Worm (Caenorhabditis elegans) whole organism, L4 larva: ENCODE data around the gene JC8.7.

Experiments used
- F37D6.2 ChIP-seq: sonication (generic microtip); optimal IDR thresholded peaks from 2 replicates; lab custom pipeline; 2016; ENCODE audit warnings: mild to moderate bottlenecking, missing genetic modification characterization, missing compliant biosample characterization
- T20F7.1 ChIP-seq: fragments of 200-800 bp; sonication (Bioruptor generic); optimal IDR thresholded peaks from 2 replicates; lab custom pipeline; 2018; ENCODE audit warnings: mild to moderate bottlenecking, missing genetic modification characterization, missing compliant biosample characterization
- T26A8.4 ChIP-seq: fragments of 200-800 bp; sonication (Bioruptor generic); IDR thresholded peaks from 2 replicates; pipeline ENCODE4 v1.3.6; 2022; ENCODE audit warnings: missing genetic modification characterization, missing compliant biosample characterization
- ZK546.5 ChIP-seq, 2 experiments: sonication (generic microtip); optimal IDR thresholded peaks; 2 replicates each; lab custom pipeline; 2017; ENCODE audit warnings: missing biosample characterization in 2 of 2, missing genetic modification characterization in 2 of 2
- aha-1 ChIP-seq: fragments of 150-350 bp; peaks from one replicate; lab custom pipeline; 2014; ENCODE audit warnings: missing biosample characterization, missing genetic modification characterization
- arid-1 ChIP-seq: fragments of 200-800 bp; sonication (Bioruptor generic); conservative IDR thresholded peaks from 2 replicates; pipeline ENCODE4 v1.3.6; 2022; ENCODE audit warnings: missing genetic modification reagents, missing genetic modification characterization, missing compliant biosample characterization
- attf-4 ChIP-seq: sonication (generic microtip); optimal IDR thresholded peaks from 3 replicates; lab custom pipeline; 2017; ENCODE audit warnings: missing biosample characterization, missing genetic modification characterization
- ceh-20 ChIP-seq: fragments of 200-800 bp; sonication (Bioruptor generic); IDR thresholded peaks from 2 replicates; pipeline ENCODE4 v1.3.6; 2022; ENCODE audit warnings: missing genetic modification reagents, missing genetic modification characterization, missing compliant biosample characterization
- ceh-28 ChIP-seq: fragments of 150-350 bp; optimal IDR thresholded peaks from 2 replicates; lab custom pipeline; 2014; ENCODE audit warnings: missing biosample characterization, missing genetic modification reagents, missing genetic modification characterization
- ceh-62 ChIP-seq: sonication (generic microtip); optimal IDR thresholded peaks from 2 replicates; lab custom pipeline; 2017; ENCODE audit warnings: missing biosample characterization, missing genetic modification characterization
- cey-2 ChIP-seq: sonication (generic microtip); optimal IDR thresholded peaks from 3 replicates; lab custom pipeline; 2017; ENCODE audit warnings: missing genetic modification characterization, mild to moderate bottlenecking, missing compliant biosample characterization, antibody characterized with exemption, borderline replicate concordance; ENCODE audit not compliant: insufficient read depth
- daf-16 ChIP-seq, 3 experiments: sonication (generic microtip); optimal IDR thresholded peaks; 2 replicates each; lab custom pipeline; 2016 to 2017; ENCODE audit warnings: missing genetic modification characterization in 3 of 3, missing genetic modification reagents in 3 of 3, mild to moderate bottlenecking in 2 of 3, missing compliant biosample characterization in 2 of 3, missing biosample characterization in 1 of 3, moderate library complexity in 1 of 3
- daf-8 ChIP-seq: fragments of 200-800 bp; sonication (Bioruptor generic); IDR thresholded peaks from 2 replicates; pipeline ENCODE4 v1.3.6; 2022; ENCODE audit warnings: missing genetic modification characterization, missing compliant biosample characterization
- duxl-1 ChIP-seq: sonication (generic microtip); optimal IDR thresholded peaks from 2 replicates; lab custom pipeline; 2016; ENCODE audit warnings: mild to moderate bottlenecking, missing genetic modification characterization, moderate library complexity, missing compliant biosample characterization; ENCODE audit not compliant: poor library complexity
- dve-1 ChIP-seq: sonication (generic microtip); optimal IDR thresholded peaks from 2 replicates; lab custom pipeline; 2017; ENCODE audit warnings: antibody characterized with exemption, mild to moderate bottlenecking, missing genetic modification characterization, missing compliant biosample characterization; ENCODE audit not compliant: insufficient read depth
- egl-43 ChIP-seq: fragments of 200-800 bp; sonication (Bioruptor generic); IDR thresholded peaks from 2 replicates; pipeline ENCODE4 v1.3.6; 2022; ENCODE audit warnings: missing genetic modification reagents, missing genetic modification characterization, missing compliant biosample characterization
- hlh-30 ChIP-seq: sonication (generic microtip); optimal IDR thresholded peaks from 2 replicates; lab custom pipeline; 2017; ENCODE audit warnings: antibody characterized with exemption, mild to moderate bottlenecking, missing genetic modification characterization, missing compliant biosample characterization; ENCODE audit not compliant: insufficient read depth
- hmg-1.1 ChIP-seq: fragments of 200-800 bp; sonication (Bioruptor generic); IDR thresholded peaks from 2 replicates; pipeline ENCODE4 v1.3.6; 2022; ENCODE audit warnings: missing genetic modification reagents, missing genetic modification characterization, missing compliant biosample characterization
- jun-1 ChIP-seq: fragments of 150-350 bp; optimal IDR thresholded peaks from 2 replicates; lab custom pipeline; 2014; ENCODE audit warnings: missing biosample characterization, missing genetic modification reagents, missing genetic modification characterization
- lim-7 ChIP-seq: fragments of 200-800 bp; sonication (Bioruptor generic); IDR thresholded peaks from 2 replicates; pipeline ENCODE4 v1.3.6; 2022; ENCODE audit warnings: missing genetic modification characterization, missing compliant biosample characterization
- lin-38 ChIP-seq: fragments of 200-800 bp; sonication (Bioruptor generic); IDR thresholded peaks from 2 replicates; pipeline ENCODE4 v1.3.6; 2022; ENCODE audit warnings: missing genetic modification reagents, missing genetic modification characterization, missing compliant biosample characterization
- lir-3 ChIP-seq: sonication (generic microtip); optimal IDR thresholded peaks from 2 replicates; lab custom pipeline; 2016; ENCODE audit warnings: mild to moderate bottlenecking, missing genetic modification characterization, missing compliant biosample characterization
- madf-5 ChIP-seq, 2 experiments: fragments of 200-800 bp; sonication (Bioruptor generic); IDR thresholded peaks; 2 replicates each; pipeline ENCODE4 v1.3.6; 2022; ENCODE audit warnings: missing compliant biosample characterization in 2 of 2, missing genetic modification characterization in 2 of 2
- madf-9 ChIP-seq: fragments of 200-800 bp; sonication (Bioruptor generic); conservative IDR thresholded peaks from 2 replicates; pipeline ENCODE4 v1.3.6; 2022; ENCODE audit warnings: missing genetic modification reagents, missing genetic modification characterization, missing compliant biosample characterization
- mdl-1 ChIP-seq, 2 experiments: fragments of 150-350 bp in 1 of 2; sonication (generic microtip) in 1 of 2; optimal IDR thresholded peaks; 2 replicates each; lab custom pipeline; 2014 to 2017; ENCODE audit warnings: missing biosample characterization in 2 of 2, missing genetic modification characterization in 2 of 2
- mes-2 ChIP-seq: sonication (generic microtip); optimal IDR thresholded peaks from 2 replicates; lab custom pipeline; 2016; ENCODE audit warnings: missing genotype, mild to moderate bottlenecking, missing genetic modification characterization, missing compliant biosample characterization; ENCODE audit not compliant: poor library complexity, severe bottlenecking
- mxl-2 ChIP-seq: fragments of 200-800 bp; sonication (Bioruptor generic); conservative IDR thresholded peaks from 2 replicates; pipeline ENCODE4 v1.3.6; 2022; ENCODE audit warnings: missing genetic modification reagents, missing genetic modification characterization, missing compliant biosample characterization
- nhr-237 ChIP-seq: sonication (generic microtip); optimal IDR thresholded peaks from 2 replicates; lab custom pipeline; 2017; ENCODE audit warnings: missing biosample characterization, missing genetic modification characterization
- nhr-25 ChIP-seq: sonication (generic microtip); optimal IDR thresholded peaks from 2 replicates; lab custom pipeline; 2017; ENCODE audit warnings: missing genetic modification characterization, mild to moderate bottlenecking, missing compliant biosample characterization, antibody characterized with exemption, moderate library complexity, borderline replicate concordance; ENCODE audit not compliant: insufficient read depth
- nhr-48 ChIP-seq: sonication (generic microtip); optimal IDR thresholded peaks from 2 replicates; lab custom pipeline; 2016; ENCODE audit warnings: mild to moderate bottlenecking, missing genetic modification characterization, missing compliant biosample characterization
- php-3 ChIP-seq: fragments of 200-800 bp; sonication (Bioruptor generic); IDR thresholded peaks from 2 replicates; pipeline ENCODE4 v1.3.6; 2022; ENCODE audit warnings: missing genetic modification reagents, missing genetic modification characterization, missing compliant biosample characterization
- saeg-2 ChIP-seq: fragments of 200-800 bp; sonication (Bioruptor generic); IDR thresholded peaks from 2 replicates; pipeline ENCODE4 v1.3.6; 2022; ENCODE audit warnings: missing genetic modification reagents, missing genetic modification characterization, missing compliant biosample characterization
- sdz-12 ChIP-seq: fragments of 200-800 bp; sonication (Bioruptor generic); optimal IDR thresholded peaks from 2 replicates; lab custom pipeline; 2018; ENCODE audit warnings: mild to moderate bottlenecking, missing genetic modification characterization, missing compliant biosample characterization
- snpc-1.2 ChIP-seq: fragments of 200-800 bp; sonication (Bioruptor generic); IDR thresholded peaks from 2 replicates; pipeline ENCODE4 v1.3.6; 2022; ENCODE audit warnings: missing genetic modification reagents, missing genetic modification characterization, missing compliant biosample characterization
- tag-97 ChIP-seq: fragments of 200-800 bp; sonication (Bioruptor generic); IDR thresholded peaks from 2 replicates; pipeline ENCODE4 v1.3.6; 2022; ENCODE audit warnings: missing genetic modification characterization, missing compliant biosample characterization
- tra-1 ChIP-seq: fragments of 200-800 bp; sonication (Bioruptor generic); IDR thresholded peaks from 2 replicates; pipeline ENCODE4 v1.3.6; 2022; ENCODE audit warnings: missing genetic modification reagents, missing genetic modification characterization, missing compliant biosample characterization
- unc-130 ChIP-seq: sonication (generic microtip); optimal IDR thresholded peaks from 2 replicates; lab custom pipeline; 2016; ENCODE audit warnings: missing genetic modification reagents, missing genetic modification characterization, missing compliant biosample characterization
- unc-39 ChIP-seq: sonication (generic microtip); optimal IDR thresholded peaks from 2 replicates; lab custom pipeline; 2017; ENCODE audit warnings: missing biosample characterization, missing genetic modification characterization
- unc-62 ChIP-seq, 3 experiments: fragments of 150-350 bp in 1 of 3; sonication (generic microtip); optimal IDR thresholded peaks in 2 of 3; peaks in 1 of 3; 1 replicate in 1 of 3; 2 replicates in 2 of 3; lab custom pipeline; 2014 to 2017; ENCODE audit warnings: missing biosample characterization in 3 of 3, missing genetic modification characterization in 3 of 3, missing genetic modification reagents in 3 of 3, missing genotype in 1 of 3
- zfp-2 ChIP-seq: sonication (generic microtip); optimal IDR thresholded peaks from 2 replicates; lab custom pipeline; 2016; ENCODE audit warnings: mild to moderate bottlenecking, missing genetic modification characterization, missing compliant biosample characterization
- zip-2 ChIP-seq: fragments of 150-350 bp; optimal IDR thresholded peaks from 2 replicates; lab custom pipeline; 2014; ENCODE audit warnings: missing biosample characterization, missing genetic modification characterization
- ztf-11 ChIP-seq: fragments of 150-350 bp; optimal IDR thresholded peaks from 2 replicates; lab custom pipeline; 2014; ENCODE audit warnings: missing biosample characterization, missing genetic modification characterization
- ztf-7 ChIP-seq: fragments of 150-350 bp; optimal IDR thresholded peaks from 2 replicates; lab custom pipeline; 2014; ENCODE audit warnings: missing biosample characterization, missing genetic modification characterization

Gene JC8.7

DNA sequence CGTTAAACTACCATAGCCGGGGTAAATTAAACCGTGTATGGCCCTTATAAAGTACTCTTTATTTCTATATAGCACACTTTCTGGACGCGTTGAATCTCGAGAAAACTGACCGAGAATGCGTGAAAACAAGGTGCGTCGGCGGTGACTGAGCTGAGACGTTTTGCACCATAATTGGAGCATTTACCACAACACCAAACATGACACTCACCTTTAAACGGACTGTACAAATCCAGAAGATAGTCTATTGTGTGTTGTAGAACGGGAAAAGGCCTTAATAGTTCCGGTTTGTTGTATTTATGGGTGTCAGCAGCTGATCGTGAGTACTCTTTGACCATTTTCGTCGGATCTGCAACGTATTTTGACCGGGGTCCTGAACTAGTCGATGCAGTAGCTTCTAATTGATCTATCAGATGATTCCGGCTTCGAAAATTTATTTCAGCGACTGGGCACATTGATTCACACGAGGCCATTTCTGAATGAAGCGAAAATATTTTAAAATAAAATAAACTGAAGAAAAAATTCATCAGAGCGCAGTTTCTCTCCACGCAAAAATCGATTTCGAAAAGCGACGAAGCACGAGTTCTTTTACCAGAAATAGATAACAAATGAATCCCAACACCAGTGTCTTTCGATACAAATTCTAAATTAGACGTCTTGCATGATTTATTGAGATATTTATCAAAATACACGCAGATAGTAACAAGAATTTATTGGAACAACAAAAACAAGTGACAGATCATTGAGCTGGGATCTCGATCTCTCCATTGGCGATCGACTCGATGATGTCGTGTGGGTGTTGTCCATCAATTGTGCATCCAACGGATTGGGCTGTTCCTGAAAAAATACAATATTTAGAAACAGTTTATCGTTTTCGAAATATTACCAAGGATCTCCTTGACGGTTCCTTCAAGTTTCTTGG is 7.9 kb upstream of the JC8.7 start, which contains the start of gene tag-115 (continued):
- peak; percentile 56 for TF ChIP-seq duxl-1 (tag; lab: Kevin White, UChicago)
- TF ChIP-seq ZK546.5 (tag; optimal IDR thresholded peaks at IDR 0.05; lab: Kevin White, UChicago) = no peak
- TF ChIP-seq mxl-2 (GFP tag; lab: Robert Waterston, UW) = no peak
- peak; percentile 62 for TF ChIP-seq tra-1 (GFP tag; lab: Robert Waterston, UW)
- TF ChIP-seq snpc-1.2 (GFP tag; lab: Robert Waterston, UW) = peak; percentile 81
- TF ChIP-seq nhr-25 (tag; lab: Kevin White, UChicago) = peak; percentile 9
- 0 out of 2 replicates have a peak, but pooled peaks have one; percentile 23 for TF ChIP-seq lim-7
- TF ChIP-seq unc-130 = peak; percentile 75
- peak; percentile 48 for TF ChIP-seq nhr-48 (tag; lab: Kevin White, UChicago)
- peak in 1 of 2 experiments; percentile 12 for TF ChIP-seq daf-16 (GFP tag; optimal IDR thresholded peaks at IDR 0.05; lab: Kevin White, UChicago)
- TF ChIP-seq daf-16 (tag; optimal IDR thresholded peaks at IDR 0.05; lab: Kevin White, UChicago) = peak; percentile 33

DNA sequence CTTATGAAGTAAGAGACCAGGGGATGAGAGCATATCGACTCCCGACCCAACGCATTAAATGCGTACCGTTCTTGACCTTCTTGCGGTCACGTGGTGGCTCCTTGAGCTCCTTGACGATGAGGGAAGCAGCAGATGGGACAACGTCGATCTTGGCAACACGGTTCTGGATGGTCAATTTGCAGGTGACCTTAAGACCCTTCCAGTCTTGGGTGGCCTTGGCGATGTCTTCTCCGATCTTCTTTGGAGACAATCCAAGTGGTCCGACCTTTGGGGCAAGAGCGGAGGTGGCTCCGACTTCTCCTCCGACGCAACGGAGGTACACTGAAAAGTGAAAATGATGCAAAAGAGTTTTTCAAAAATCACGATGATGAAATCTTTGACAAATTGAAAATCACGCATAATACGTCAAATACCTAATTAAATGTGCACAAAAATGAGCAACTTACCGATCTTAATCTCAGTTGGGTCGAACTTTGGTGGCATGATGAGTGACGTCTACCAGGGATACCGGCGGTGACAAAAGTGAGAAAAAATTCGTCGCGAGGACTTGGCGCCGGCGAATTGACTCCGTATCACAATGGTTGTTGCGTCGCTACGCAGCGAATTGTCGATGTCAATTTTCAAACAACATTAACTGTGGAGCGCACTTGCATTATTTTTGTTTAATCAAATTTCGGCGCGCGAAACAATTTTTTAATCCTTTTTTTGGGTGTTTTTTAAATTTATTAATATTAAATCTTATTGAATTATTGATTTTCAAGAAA is 6.8 kb upstream of the JC8.7 start, which contains the start of gene rpl-12:
rpl-12 (minus strand) TSS at position 574 of the 764 bp plus-strand sequence.
- TF ChIP-seq lin-38 (GFP tag; lab: Robert Waterston, UW) (peak; percentile 100), ztf-11 (tag; lab: Kevin White, UChicago) (no peak), hlh-30 (tag; lab: Kevin White, UChicago) (peak; percentile 97), zip-2 (tag; lab: Kevin White, UChicago) (peak; percentile 88), zfp-2 (tag; lab: Kevin White, UChicago) (peak; percentile 99), daf-8 (no peak), sdz-12 (GFP tag; lab: Kevin White, UChicago) (peak; percentile 46), ztf-7 (tag; lab: Kevin White, UChicago) (peak; percentile 97), F37D6.2 (tag; lab: Kevin White, UChicago) (peak; percentile 96), cey-2 (tag; lab: Kevin White, UChicago) (peak; percentile 53), mes-2 (peak; percentile 99), saeg-2 (peak; percentile 94), unc-39 (tag; lab: Kevin White, UChicago) (no peak), madf-5 (GFP tag; IDR thresholded peaks at IDR 0.05; lab: Robert Waterston, UW) (peak; percentile 54 to 83; a peak in 3 of 4 replicates), php-3 (GFP tag; lab: Robert Waterston, UW) (peak; percentile 93), nhr-237 (peak; percentile 43), ceh-28 (tag; lab: Kevin White, UChicago) (peak; percentile 16), lir-3 (tag; lab: Kevin White, UChicago) (peak; percentile 41), daf-16 (GFP tag; optimal IDR thresholded peaks at IDR 0.05; lab: Kevin White, UChicago) (peak; percentile 87 to 96), daf-16 (tag; optimal IDR thresholded peaks at IDR 0.05; lab: Kevin White, UChicago) (peak; percentile 97), dve-1 (tag; lab: Kevin White, UChicago) (peak; percentile 100), unc-62 (GFP tag; optimal IDR thresholded peaks at IDR 0.05 in 1 of 2; lab: Kevin White, UChicago) (peak; percentile 18 to 100), unc-62 (tag; optimal IDR thresholded peaks at IDR 0.05; lab: Kevin White, UChicago) (no peak), ceh-62 (tag; lab: Kevin White, UChicago) (no peak), madf-9 (peak; percentile 97), attf-4 (tag; lab: Kevin White, UChicago) (no peak), hmg-1.1 (GFP tag; lab: Robert Waterston, UW) (peak; percentile 98), mxl-2 (GFP tag; lab: Robert Waterston, UW) (peak; percentile 88), egl-43 (GFP tag; lab: Robert Waterston, UW) (peak; percentile 92), tag-97 (GFP tag; lab: Robert Waterston, UW) (no peak), jun-1 (tag; lab: Kevin White, UChicago) (peak; percentile 93), mdl-1 (tag; optimal IDR thresholded peaks at IDR 0.05; lab: Kevin White, UChicago) (peak in 1 of 2 experiments; percentile 89), ceh-20 (GFP tag; lab: Robert Waterston, UW) (peak; percentile 99), T20F7.1 (GFP tag; lab: Kevin White, UChicago) (peak; percentile 96), T26A8.4 (GFP tag; lab: Robert Waterston, UW) (peak; percentile 98), arid-1 (peak; percentile 95), aha-1 (peak; percentile 99)
